Worm (Caenorhabditis elegans) whole organism, young adult: Measurements from ENCODE around the gene glt-5.

Experiments
- F10E7.11 ChIP-seq: sonication (generic microtip); optimal IDR thresholded peaks from 2 replicates; lab custom pipeline; 2017; ENCODE audit warnings: mild to moderate bottlenecking, missing genetic modification characterization, moderate library complexity, missing compliant biosample characterization
- ama-1 ChIP-seq, 3 experiments: fragments of 150-350 bp in 1 of 3; sonication (generic microtip) in 2 of 3; optimal IDR thresholded peaks; 2 replicates each; lab custom pipeline; 2014 to 2018; ENCODE audit warnings: missing biosample characterization in 2 of 3, missing genetic modification characterization in 2 of 3, missing genetic modification reagents in 2 of 3
- attf-6 ChIP-seq: fragments of 200-800 bp; sonication (Bioruptor generic); IDR thresholded peaks from 2 replicates; pipeline ENCODE4 v1.3.6; 2022; ENCODE audit warnings: missing genetic modification reagents, missing genetic modification characterization, missing compliant biosample characterization
- bed-2 ChIP-seq: fragments of 200-800 bp; sonication (Bioruptor generic); IDR thresholded peaks from 2 replicates; pipeline ENCODE4 v1.3.6; 2022; ENCODE audit warnings: missing genetic modification reagents, missing genetic modification characterization, missing compliant biosample characterization
- ceh-91 ChIP-seq: fragments of 200-800 bp; sonication (Bioruptor generic); IDR thresholded peaks from 2 replicates; pipeline ENCODE4 v1.3.6; 2022; ENCODE audit warnings: missing genetic modification reagents, missing genetic modification characterization, missing compliant biosample characterization
- ets-4 ChIP-seq: fragments of 200-800 bp; sonication (Bioruptor generic); optimal IDR thresholded peaks from 2 replicates; lab custom pipeline; 2018; ENCODE audit warnings: mild to moderate bottlenecking, missing genetic modification characterization, missing compliant biosample characterization
- lag-1 ChIP-seq: fragments of 200-800 bp; sonication (Bioruptor generic); IDR thresholded peaks from 2 replicates; pipeline ENCODE4 v1.3.6; 2022; ENCODE audit warnings: missing genetic modification reagents, missing genetic modification characterization, missing compliant biosample characterization
- lsy-27 ChIP-seq: sonication (generic microtip); optimal IDR thresholded peaks from 2 replicates; lab custom pipeline; 2017; ENCODE audit warnings: missing genetic modification characterization, mild to moderate bottlenecking, missing compliant biosample characterization, antibody characterized with exemption, missing genotype, borderline replicate concordance; ENCODE audit not compliant: insufficient read depth
- nfyb-1 ChIP-seq: fragments of 200-800 bp; sonication (Bioruptor generic); IDR thresholded peaks from 2 replicates; pipeline ENCODE4 v1.3.6; 2022; ENCODE audit warnings: missing genetic modification reagents, missing genetic modification characterization, missing compliant biosample characterization
- nhr-90 ChIP-seq: sonication (generic microtip); optimal IDR thresholded peaks from 2 replicates; lab custom pipeline; 2016; ENCODE audit warnings: missing genotype, mild to moderate bottlenecking, missing genetic modification characterization, missing compliant biosample characterization
- rpc-1 ChIP-seq, 2 experiments: fragments of 150-350 bp in 1 of 2; sonication (generic microtip) in 1 of 2; optimal IDR thresholded peaks; 2 replicates each; lab custom pipeline; 2014 to 2018; ENCODE audit warnings: missing biosample characterization in 1 of 2, missing genetic modification characterization in 1 of 2, missing genetic modification reagents in 1 of 2, missing genotype in 1 of 2
- snpc-3.4 ChIP-seq: sonication (generic microtip); optimal IDR thresholded peaks from 2 replicates; lab custom pipeline; 2017; ENCODE audit warnings: missing genetic modification characterization, mild to moderate bottlenecking, missing compliant biosample characterization, antibody characterized with exemption, moderate library complexity, missing genotype, missing genetic modification reagents
- zim-3 ChIP-seq: sonication (generic microtip); optimal IDR thresholded peaks from 2 replicates; lab custom pipeline; 2017; ENCODE audit warnings: mild to moderate bottlenecking, missing genetic modification characterization, moderate library complexity, missing compliant biosample characterization

DNA sequence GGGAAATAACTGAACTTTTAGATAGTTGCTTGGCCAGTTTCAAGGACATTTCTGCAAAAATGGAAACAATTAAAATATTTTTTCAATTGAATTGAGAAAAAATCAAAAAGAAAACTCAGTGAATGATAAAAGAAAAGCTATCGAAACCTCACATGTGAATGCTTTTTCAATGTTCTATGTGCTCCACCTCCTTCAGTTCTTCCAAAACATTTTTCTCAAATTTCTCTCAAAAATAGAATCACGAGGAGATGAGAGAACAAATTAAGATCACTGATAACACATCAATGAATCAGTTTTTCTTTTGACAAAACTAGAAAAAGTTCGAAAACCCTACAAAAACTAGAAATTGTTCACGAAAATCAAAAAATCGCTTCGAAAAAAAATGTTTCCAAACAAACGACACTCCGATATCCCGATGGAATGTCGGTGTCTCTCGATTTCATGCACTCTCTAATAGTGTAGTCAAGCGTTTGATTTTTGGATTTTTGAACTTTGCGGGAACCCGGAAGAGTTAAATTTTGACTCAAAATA, 22.0 kb downstream of the glt-5 start, which contains the start of gene ZK1320.9:
- TF ChIP-seq bed-2 (GFP tag; lab: Robert Waterston, UW) = no peak
- TF ChIP-seq lsy-27 (tag; lab: Kevin White, UChicago) = no peak
- no peak for TF ChIP-seq attf-6 (GFP tag; lab: Robert Waterston, UW)
- TF ChIP-seq rpc-1 (optimal IDR thresholded peaks at IDR 0.05; lab: Kevin White, UChicago) = no peak
- no peak for TF ChIP-seq rpc-1 (tag; optimal IDR thresholded peaks at IDR 0.05; lab: Kevin White, UChicago)
- TF ChIP-seq zim-3 (tag; lab: Kevin White, UChicago) = no peak
- no peak for TF ChIP-seq nfyb-1 (GFP tag; lab: Robert Waterston, UW)
- no peak for TF ChIP-seq nhr-90 (tag; lab: Kevin White, UChicago)
- no peak for TF ChIP-seq F10E7.11 (tag; lab: Kevin White, UChicago)
- TF ChIP-seq ceh-91 (GFP tag; lab: Robert Waterston, UW) = no peak
- TF ChIP-seq ets-4 = no peak
- no peak for TF ChIP-seq snpc-3.4 (tag; lab: Kevin White, UChicago)
- no peak for TF ChIP-seq lag-1 (GFP tag; lab: Robert Waterston, UW)
- TF ChIP-seq ama-1 (optimal IDR thresholded peaks at IDR 0.05; lab: Kevin White, UChicago) = no peak
- no peak for TF ChIP-seq ama-1 (GFP tag; optimal IDR thresholded peaks at IDR 0.05; lab: Kevin White, UChicago)
